Fruit fly (Drosophila melanogaster): ENCODE data around the gene Atg1.

The Atg1 gene

dm6 chr3L:12849867-12850301 lies 45.0 kb upstream of the Atg1 start, which contains the start of the genes CG10948 and Wbp2 (continued):
- TF ChIP-seq Bdp1 (GFP tag; optimal IDR thresholded peaks at IDR 0.05) (no peak), chn (GFP tag; optimal IDR thresholded peaks at IDR 0.05) (peak; percentile 59), sqz (GFP tag; optimal IDR thresholded peaks at IDR 0.05) (peak; percentile 99), vfl (GFP tag; optimal IDR thresholded peaks at IDR 0.05) (no peak), CG42726 (GFP tag; IDR thresholded peaks at IDR 0.05; ENCODE audit: partially characterized antibody) (no peak; the same call in 1 of the 2 replicates), CG13296 (GFP tag; optimal IDR thresholded peaks at IDR 0.05) (peak; percentile 8), CG4282 (GFP tag; optimal IDR thresholded peaks at IDR 0.05) (no peak), BtbVII (GFP tag; optimal IDR thresholded peaks at IDR 0.05) (peak; percentile 54), zen (tag; optimal IDR thresholded peaks at IDR 0.05) (peak; percentile 97), kah (GFP tag; optimal IDR thresholded peaks at IDR 0.05) (peak; percentile 88), Atf-2 (GFP tag; optimal IDR thresholded peaks at IDR 0.05) (no peak), CG10979 (tag; optimal IDR thresholded peaks at IDR 0.05) (peak; percentile 22), pan (optimal IDR thresholded peaks at IDR 0.05) (no peak), pan (GFP tag; optimal IDR thresholded peaks at IDR 0.05 in 1 of 2, IDR thresholded peaks at IDR 0.05 in 1 of 2) (no peak), Oaz (GFP tag; IDR thresholded peaks at IDR 0.05) (no peak), crp (GFP tag; optimal IDR thresholded peaks at IDR 0.05) (peak; percentile 34 to 90), Med (GFP tag) (peak; percentile 62), Dek (tag; optimal IDR thresholded peaks at IDR 0.05) (no peak), Stat92E (GFP tag; optimal IDR thresholded peaks at IDR 0.05) (peak in 1 of 3 experiments; percentile 21), Ets97D (GFP tag; optimal IDR thresholded peaks at IDR 0.05) (peak; percentile 77), kay (GFP tag; optimal IDR thresholded peaks at IDR 0.05) (peak; percentile 100), psq (GFP tag; optimal IDR thresholded peaks at IDR 0.05) (peak; percentile 54), sug (tag; optimal IDR thresholded peaks at IDR 0.05) (peak; percentile 87), kni (GFP tag; optimal IDR thresholded peaks at IDR 0.05) (no peak), sc (optimal IDR thresholded peaks at IDR 0.05) (no peak), sc (GFP tag; optimal IDR thresholded peaks at IDR 0.05) (no peak), Atf3 (GFP tag; optimal IDR thresholded peaks at IDR 0.05) (peak; percentile 16), Drgx (GFP tag; IDR thresholded peaks at IDR 0.05) (no peak), HmgZ (tag; optimal IDR thresholded peaks at IDR 0.05) (peak; percentile 9), CG10267 (tag; optimal IDR thresholded peaks at IDR 0.05) (peak; percentile 59), Opbp (GFP tag; IDR thresholded peaks at IDR 0.05; ENCODE audit: partially characterized antibody) (peak; percentile 76), Max (GFP tag; optimal IDR thresholded peaks at IDR 0.05) (peak; percentile 29), CG6854 (GFP tag; optimal IDR thresholded peaks at IDR 0.05) (peak; percentile 47), CG4820 (GFP tag; optimal IDR thresholded peaks at IDR 0.05) (no peak), Bgb (GFP tag; IDR thresholded peaks at IDR 0.05; ENCODE audit: partially characterized antibody) (peak; percentile 60), sr (GFP tag; IDR thresholded peaks at IDR 0.05) (no peak), CG2120 (GFP tag; optimal IDR thresholded peaks at IDR 0.05) (peak; percentile 19), dm (GFP tag; optimal IDR thresholded peaks at IDR 0.05) (peak; percentile 9), bsh (GFP tag; optimal IDR thresholded peaks at IDR 0.05) (peak in 1 of 2 experiments; percentile 48), ems (GFP tag; optimal IDR thresholded peaks at IDR 0.05) (no peak), gce (GFP tag; IDR thresholded peaks at IDR 0.05) (no peak), BEAF-32 (GFP tag; optimal IDR thresholded peaks at IDR 0.05) (peak; percentile 72), tna (GFP tag; IDR thresholded peaks at IDR 0.05; ENCODE audit: partially characterized antibody) (peak; percentile 30; the same call in 1 of the 2 replicates), Dll (GFP tag; IDR thresholded peaks at IDR 0.05; ENCODE audit: partially characterized antibody) (peak; percentile 65; the same call in 1 of the 4 replicates), Pdp1 (GFP tag; optimal IDR thresholded peaks at IDR 0.05) (peak in 1 of 2 experiments; percentile 71), tgo (GFP tag; IDR thresholded peaks at IDR 0.05) (no peak), Fer1 (GFP tag; optimal IDR thresholded peaks at IDR 0.05) (peak; percentile 7), CG10543 (GFP tag; optimal IDR thresholded peaks at IDR 0.05) (no peak), CG4617 (GFP tag; optimal IDR thresholded peaks at IDR 0.05; ENCODE audit: borderline replicate concordance) (peak; percentile 90), Sry-δ (GFP tag; optimal IDR thresholded peaks at IDR 0.05) (peak; percentile 89)

All from whole organism, embryonic.